Fruit fly (Drosophila melanogaster): ENCODE measurements around the gene CG5787.

CG5787 gene

dm6 chr2L:12718437-12719376, 6.0 kb upstream of the CG5787 start, which contains the start of gene MRP (continued):
- TF ChIP-seq ind (GFP tag; optimal IDR thresholded peaks at IDR 0.05) (no peak), Dfd (GFP tag; optimal IDR thresholded peaks at IDR 0.05) (no peak), ken (GFP tag; IDR thresholded peaks at IDR 0.05) (no peak), maf-S (GFP tag; optimal IDR thresholded peaks at IDR 0.05) (no peak), CG4707 (GFP tag; optimal IDR thresholded peaks at IDR 0.05) (no peak), CG9797 (GFP tag; optimal IDR thresholded peaks at IDR 0.05) (no peak), CG8089 (GFP tag; optimal IDR thresholded peaks at IDR 0.05) (no peak), CG4730 (GFP tag; IDR thresholded peaks at IDR 0.05) (no peak), CG4360 (GFP tag; IDR thresholded peaks at IDR 0.05) (peak; percentile 87), CG11723 (GFP tag; optimal IDR thresholded peaks at IDR 0.05) (no peak), CG11696 (GFP tag; IDR thresholded peaks at IDR 0.05) (no peak), HLH3B (GFP tag; IDR thresholded peaks at IDR 0.05) (no peak), CG9437 (GFP tag; optimal IDR thresholded peaks at IDR 0.05) (no peak), insv (GFP tag; optimal IDR thresholded peaks at IDR 0.05) (no peak), ranshi (GFP tag; IDR thresholded peaks at IDR 0.05) (no peak), CG30431 (GFP tag; optimal IDR thresholded peaks at IDR 0.05) (no peak), pfk (GFP tag; optimal IDR thresholded peaks at IDR 0.05) (no peak), croc (GFP tag; conservative IDR thresholded peaks at IDR 0.05) (no peak), ci (GFP tag; IDR thresholded peaks at IDR 0.05) (no peak), chif (GFP tag; optimal IDR thresholded peaks at IDR 0.05) (no peak), cato (GFP tag; optimal IDR thresholded peaks at IDR 0.05; ENCODE audit: borderline replicate concordance) (no peak), jumu (GFP tag; optimal IDR thresholded peaks at IDR 0.05) (no peak), Oli (tag; optimal IDR thresholded peaks at IDR 0.05) (no peak), Six4 (GFP tag; optimal IDR thresholded peaks at IDR 0.05) (no peak), lov (optimal IDR thresholded peaks at IDR 0.05) (no peak), lov (GFP tag; IDR thresholded peaks at IDR 0.05) (no peak), CG11398 (GFP tag; optimal IDR thresholded peaks at IDR 0.05) (no peak), btn (GFP tag; optimal IDR thresholded peaks at IDR 0.05) (no peak), Gsc (GFP tag; IDR thresholded peaks at IDR 0.05) (no peak), row (GFP tag; IDR thresholded peaks at IDR 0.05) (no peak), caup (GFP tag; optimal IDR thresholded peaks at IDR 0.05; ENCODE audit: severe bottlenecking) (peak; percentile 48), sna (GFP tag; IDR thresholded peaks at IDR 0.05; ENCODE audit: partially characterized antibody) (0 out of 2 replicates have a peak, but pooled peaks have one; percentile 24), CG8765 (GFP tag; IDR thresholded peaks at IDR 0.05) (no peak), CG7271 (tag; optimal IDR thresholded peaks at IDR 0.05) (no peak), CG9817 (tag; optimal IDR thresholded peaks at IDR 0.05) (no peak), E2f1 (GFP tag; IDR thresholded peaks at IDR 0.05) (0 out of 2 replicates have a peak, but pooled peaks have one; percentile 35), Fer1 (GFP tag; optimal IDR thresholded peaks at IDR 0.05) (peak; percentile 59), CG9727 (GFP tag; optimal IDR thresholded peaks at IDR 0.05) (no peak), CG16815 (GFP tag; optimal IDR thresholded peaks at IDR 0.05) (no peak), Lpt (GFP tag; optimal IDR thresholded peaks at IDR 0.05) (no peak), p53 (GFP tag; optimal IDR thresholded peaks at IDR 0.05) (no peak), nau (GFP tag; optimal IDR thresholded peaks at IDR 0.05) (no peak), hth (optimal IDR thresholded peaks at IDR 0.05) (no peak), jigr1 (GFP tag; IDR thresholded peaks at IDR 0.05) (no peak), stc (GFP tag; IDR thresholded peaks at IDR 0.05) (peak; percentile 39; the same call in 1 of the 2 replicates), Xrp1 (GFP tag; IDR thresholded peaks at IDR 0.05) (no peak), Ssrp (tag; optimal IDR thresholded peaks at IDR 0.05) (no peak), CG17612 (GFP tag; IDR thresholded peaks at IDR 0.05) (no peak), CG18262 (tag; optimal IDR thresholded peaks at IDR 0.05) (no peak), bcd (GFP tag; optimal IDR thresholded peaks at IDR 0.05) (no peak)

Data from whole organism, embryonic.